Worm (Caenorhabditis elegans) whole organism, midembryonic: ENCODE data around the gene eral-1.

ENCODE experiments used
- T22C8.4 ChIP-seq: fragments of 200-800 bp; sonication (Bioruptor generic); IDR thresholded peaks from 2 replicates; pipeline ENCODE4 v1.3.6; 2022; ENCODE audit warnings: missing genetic modification characterization, missing compliant biosample characterization
- cog-1 ChIP-seq: sonication (generic microtip); optimal IDR thresholded peaks from 2 replicates; lab custom pipeline; 2016; ENCODE audit warnings: missing genetic modification characterization, missing compliant biosample characterization
- flt-1 ChIP-seq: fragments of 200-800 bp; sonication (Bioruptor generic); IDR thresholded peaks from 2 replicates; pipeline ENCODE4 v1.3.6; 2022; ENCODE audit warnings: missing genetic modification characterization, missing compliant biosample characterization
- klf-2 ChIP-seq: fragments of 200-800 bp; sonication (Bioruptor generic); conservative IDR thresholded peaks from 2 replicates; pipeline ENCODE4 v1.3.6; 2022; ENCODE audit warnings: missing genetic modification reagents, missing genetic modification characterization, missing compliant biosample characterization
- med-1 ChIP-seq: sonication (generic microtip); optimal IDR thresholded peaks from 2 replicates; lab custom pipeline; 2017; ENCODE audit warnings: missing genetic modification characterization, mild to moderate bottlenecking, missing compliant biosample characterization, antibody characterized with exemption, missing genetic modification reagents; ENCODE audit not compliant: insufficient read depth
- ref-1 ChIP-seq: fragments of 200-800 bp; sonication (Bioruptor generic); conservative IDR thresholded peaks from 2 replicates; pipeline ENCODE4 v1.3.6; 2022; ENCODE audit warnings: missing genetic modification reagents, missing genetic modification characterization, missing compliant biosample characterization
- tab-1 ChIP-seq: fragments of 200-800 bp; sonication (Bioruptor generic); IDR thresholded peaks from 2 replicates; pipeline ENCODE4 v1.3.6; 2022; ENCODE audit warnings: missing genetic modification characterization, missing compliant biosample characterization
- ztf-23 ChIP-seq: fragments of 200-800 bp; sonication (Bioruptor generic); IDR thresholded peaks from 2 replicates; pipeline ENCODE4 v1.3.6; 2022; ENCODE audit warnings: missing genetic modification reagents, missing genetic modification characterization, missing compliant biosample characterization
- ztf-29 ChIP-seq: fragments of 200-800 bp; sonication (Bioruptor generic); IDR thresholded peaks from 2 replicates; pipeline ENCODE4 v1.3.6; 2022; ENCODE audit warnings: missing genetic modification reagents, missing genetic modification characterization, missing compliant biosample characterization

eral-1 gene

DNA sequence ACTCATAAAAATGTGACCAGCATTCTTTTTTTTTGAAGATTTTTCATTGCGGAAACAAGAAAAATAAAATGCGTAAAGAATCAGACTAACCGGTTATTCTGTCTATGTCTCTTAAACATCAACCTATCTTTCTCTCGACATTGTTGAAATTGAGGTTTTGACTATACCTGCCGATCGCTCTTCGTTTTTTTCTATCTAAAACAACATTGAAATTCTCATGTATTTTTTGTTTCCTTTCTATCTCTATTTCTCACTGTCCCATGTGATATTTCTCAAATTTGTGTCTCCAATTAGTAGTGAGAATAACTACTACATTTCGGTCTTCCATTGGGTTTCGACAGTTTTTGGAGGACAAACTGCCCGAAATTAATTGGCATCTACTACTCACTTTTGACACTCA lies 28.7 kb downstream of the eral-1 start:
- no peak for TF ChIP-seq ref-1 (GFP tag; lab: Robert Waterston, UW)
- no peak for TF ChIP-seq flt-1 (GFP tag; lab: Robert Waterston, UW)
- TF ChIP-seq T22C8.4 (GFP tag; lab: Robert Waterston, UW): no peak
- TF ChIP-seq klf-2 (GFP tag; lab: Robert Waterston, UW): no peak
- TF ChIP-seq cog-1: no peak
- TF ChIP-seq ztf-23 (GFP tag; lab: Robert Waterston, UW): no peak
- no peak for TF ChIP-seq med-1 (GFP tag; lab: Kevin White, UChicago)
- TF ChIP-seq ztf-29 (GFP tag; lab: Robert Waterston, UW): no peak
- no peak for TF ChIP-seq tab-1 (GFP tag; lab: Robert Waterston, UW)

DNA sequence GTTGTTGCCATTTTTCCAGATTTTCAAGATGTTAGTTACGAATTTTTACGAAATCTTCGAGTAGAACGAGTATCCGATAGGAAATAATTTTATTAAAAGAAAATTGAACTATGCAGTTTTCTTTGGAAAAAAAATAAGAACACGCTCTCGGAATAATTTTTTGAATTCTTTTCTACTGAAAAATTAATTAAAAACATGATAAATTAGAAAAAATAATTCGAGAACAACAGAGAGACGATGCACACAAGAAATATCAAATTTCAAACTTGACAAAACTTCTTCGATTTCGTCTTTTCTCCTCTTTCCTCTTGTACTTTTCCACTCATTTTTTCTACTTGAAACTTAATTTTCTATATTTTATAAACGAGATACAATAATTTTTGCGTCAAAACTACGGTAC lies 29.6 kb downstream of the eral-1 start, which contains the start of gene F35H8.4:
Gene F35H8.4 (minus strand): TSS at position 101 of the 400 bp plus-strand sequence.
- TF ChIP-seq T22C8.4 (GFP tag; lab: Robert Waterston, UW): no peak
- TF ChIP-seq ztf-29 (GFP tag; lab: Robert Waterston, UW): no peak

DNA sequence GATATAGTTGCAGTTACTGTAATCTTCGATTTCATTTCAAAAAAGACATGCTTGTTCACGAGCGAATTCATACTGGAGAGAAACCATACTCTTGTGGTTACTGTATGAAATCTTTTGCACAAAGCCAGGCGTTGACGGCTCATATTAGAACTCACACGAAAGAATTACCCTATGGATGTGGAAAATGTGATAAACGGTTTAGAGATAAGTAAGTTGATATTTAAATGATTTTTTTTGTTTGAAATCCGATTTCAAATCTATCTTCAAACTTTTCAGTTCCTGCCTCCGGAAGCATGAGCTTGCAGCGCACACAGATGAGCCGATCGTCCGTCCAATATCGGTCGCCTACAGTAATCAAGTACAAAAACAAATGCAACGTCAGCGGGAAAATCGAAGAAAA lies 30.7 kb downstream of the eral-1 start:
- TF ChIP-seq ref-1 (GFP tag; lab: Robert Waterston, UW): no peak
- no peak for TF ChIP-seq tab-1 (GFP tag; lab: Robert Waterston, UW)
- TF ChIP-seq flt-1 (GFP tag; lab: Robert Waterston, UW): no peak
- no peak for TF ChIP-seq med-1 (GFP tag; lab: Kevin White, UChicago)
- no peak for TF ChIP-seq ztf-23 (GFP tag; lab: Robert Waterston, UW)
- no peak for TF ChIP-seq T22C8.4 (GFP tag; lab: Robert Waterston, UW)

DNA sequence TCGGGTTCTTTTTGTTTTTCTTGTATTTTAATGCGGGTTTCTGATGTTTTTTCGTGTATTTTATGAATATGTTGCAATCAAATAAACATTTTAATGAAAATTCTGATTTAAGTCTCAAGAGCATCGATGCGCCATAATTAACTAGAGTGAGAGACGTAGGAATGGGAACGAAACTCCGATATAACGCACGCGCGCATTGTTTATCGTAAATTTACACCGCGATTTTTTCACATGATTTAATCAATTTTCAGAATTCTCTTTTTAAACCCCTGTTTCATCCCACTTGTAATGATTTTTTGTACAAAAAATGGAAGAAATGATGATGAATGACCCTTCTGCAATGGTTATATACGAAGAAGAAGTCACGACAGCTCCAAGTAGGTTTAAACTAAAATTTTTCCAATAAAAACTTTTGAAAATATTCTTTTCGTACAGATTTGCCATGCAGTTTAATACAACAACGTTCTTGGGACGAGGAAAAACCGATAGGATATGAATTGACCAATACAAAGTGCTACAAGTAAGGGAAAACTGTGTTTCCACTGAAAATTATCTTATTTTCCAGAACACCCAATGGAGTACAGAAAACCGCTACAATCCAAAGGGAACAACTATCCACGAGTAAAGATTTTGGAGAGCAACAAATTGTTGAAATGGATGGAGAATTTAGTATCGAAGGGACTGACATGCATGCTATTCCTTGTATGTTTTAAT lies 32.0 kb downstream of the eral-1 start, which contains the start of gene zfp-2:
Gene zfp-2 (plus strand): TSS at position 214 of the 714 bp plus-strand sequence.
- TF ChIP-seq ztf-23 (GFP tag; lab: Robert Waterston, UW): no peak
- TF ChIP-seq med-1 (GFP tag; lab: Kevin White, UChicago): no peak
- no peak for TF ChIP-seq ztf-29 (GFP tag; lab: Robert Waterston, UW)
- TF ChIP-seq tab-1 (GFP tag; lab: Robert Waterston, UW): no peak
- no peak for TF ChIP-seq klf-2 (GFP tag; lab: Robert Waterston, UW)
- no peak for TF ChIP-seq flt-1 (GFP tag; lab: Robert Waterston, UW)
- TF ChIP-seq ref-1 (GFP tag; lab: Robert Waterston, UW): no peak
- TF ChIP-seq T22C8.4 (GFP tag; lab: Robert Waterston, UW): no peak
- no peak for TF ChIP-seq cog-1

DNA sequence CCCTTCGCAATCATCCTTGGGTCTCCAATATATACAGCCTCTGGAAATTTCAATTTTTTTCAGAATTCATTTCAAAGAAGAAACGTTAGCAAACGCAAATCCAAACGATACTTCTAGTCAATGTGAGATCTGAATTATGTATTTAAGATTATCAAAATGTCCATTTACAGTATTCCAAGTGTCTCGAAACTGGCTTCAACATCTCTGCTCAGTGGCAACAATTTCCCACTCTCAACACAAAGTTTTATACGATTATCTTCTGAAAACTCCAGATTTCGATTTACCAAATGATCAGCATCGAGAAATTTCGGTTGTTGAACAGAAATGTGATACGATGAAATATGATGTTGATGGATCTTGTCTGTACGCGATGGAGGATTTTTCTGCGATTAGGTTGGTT lies 33.0 kb downstream of the eral-1 start:
- TF ChIP-seq T22C8.4 (GFP tag; lab: Robert Waterston, UW): no peak
- TF ChIP-seq tab-1 (GFP tag; lab: Robert Waterston, UW): no peak
- no peak for TF ChIP-seq med-1 (GFP tag; lab: Kevin White, UChicago)
- TF ChIP-seq ztf-29 (GFP tag; lab: Robert Waterston, UW): no peak
- no peak for TF ChIP-seq flt-1 (GFP tag; lab: Robert Waterston, UW)
- no peak for TF ChIP-seq cog-1
- TF ChIP-seq ref-1 (GFP tag; lab: Robert Waterston, UW): no peak
- TF ChIP-seq ztf-23 (GFP tag; lab: Robert Waterston, UW): no peak

DNA sequence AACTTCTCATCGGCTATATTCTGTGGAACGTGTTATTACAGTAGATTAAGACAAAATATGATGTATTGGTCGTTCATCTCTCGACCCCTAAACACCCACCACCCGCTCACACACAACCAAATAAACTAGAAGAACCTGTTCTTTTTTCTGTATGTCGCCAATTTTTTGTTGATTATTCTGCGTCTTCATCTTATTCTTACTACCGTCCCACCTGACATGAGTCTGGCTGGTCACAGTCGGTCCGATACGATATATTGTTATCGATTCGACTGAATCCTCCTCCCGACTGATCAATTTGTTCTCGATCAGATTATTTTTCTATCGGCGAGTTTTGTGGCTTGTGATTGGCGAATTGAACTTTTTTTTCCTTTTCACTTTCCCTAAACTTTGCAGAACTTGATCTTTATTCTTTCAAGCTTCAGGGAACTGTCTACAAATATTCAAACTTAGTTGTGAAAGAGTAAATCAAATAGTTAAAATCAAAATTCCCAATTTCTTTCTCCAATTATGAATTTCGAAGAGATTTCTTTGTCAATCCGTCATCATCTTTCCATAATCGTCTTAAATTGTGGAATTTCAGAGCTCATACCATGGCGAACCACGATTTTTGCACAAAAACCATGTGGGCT lies 34.5 kb downstream of the eral-1 start, which contains the start of gene F35H8.2:
Gene F35H8.2 (plus strand): TSS at position 579 of the 629 bp plus-strand sequence.
- TF ChIP-seq ztf-23 (GFP tag; lab: Robert Waterston, UW) (no peak), ztf-29 (GFP tag; lab: Robert Waterston, UW) (no peak), tab-1 (GFP tag; lab: Robert Waterston, UW) (no peak), T22C8.4 (GFP tag; lab: Robert Waterston, UW) (no peak), ref-1 (GFP tag; lab: Robert Waterston, UW) (no peak)

DNA sequence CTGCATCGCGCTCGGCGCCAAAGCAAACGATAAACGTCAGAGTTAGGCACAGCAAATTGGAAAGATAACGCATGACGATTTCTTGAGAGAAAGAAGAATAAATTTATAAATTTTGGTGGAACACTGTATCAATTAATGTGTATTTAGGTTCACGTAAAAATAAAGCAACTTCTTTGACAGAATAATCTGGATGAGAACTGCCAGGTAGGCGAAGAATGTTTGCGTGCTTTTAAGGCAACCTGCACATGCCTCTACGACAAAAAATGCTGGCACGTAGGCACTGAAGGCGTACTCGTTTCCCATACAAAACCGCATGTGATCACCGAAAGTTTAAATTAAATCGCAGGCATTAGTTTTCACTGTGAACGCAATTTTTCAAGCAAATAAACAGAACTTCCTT lies 36.4 kb downstream of the eral-1 start, which contains the start of gene F35H8.1:
Gene F35H8.1 (minus strand): TSS at position 101 of the 400 bp plus-strand sequence.
- TF ChIP-seq ztf-23 (GFP tag; lab: Robert Waterston, UW): no peak
- no peak for TF ChIP-seq klf-2 (GFP tag; lab: Robert Waterston, UW)
- no peak for TF ChIP-seq T22C8.4 (GFP tag; lab: Robert Waterston, UW)
- no peak for TF ChIP-seq ztf-29 (GFP tag; lab: Robert Waterston, UW)
- no peak for TF ChIP-seq cog-1

DNA sequence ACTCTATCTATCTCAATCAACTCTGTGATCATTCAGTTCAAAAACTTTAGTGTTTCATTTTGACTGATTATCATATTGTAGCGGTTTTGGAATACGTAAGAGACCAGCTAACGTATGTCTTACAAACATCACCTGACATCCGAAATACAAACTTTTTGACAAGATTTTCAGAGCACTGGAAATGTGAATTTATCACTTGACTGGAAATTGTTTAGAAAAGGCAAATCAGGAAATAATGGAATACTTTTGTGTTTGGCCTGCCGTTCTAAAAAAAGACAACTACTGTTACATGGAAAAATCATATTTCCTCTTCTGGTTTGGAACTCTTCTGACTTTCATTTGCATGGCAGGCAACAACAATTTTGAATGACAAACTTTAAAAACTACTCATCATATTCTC lies 38.0 kb downstream of the eral-1 start, which contains the start of gene F35H8.12:
Gene F35H8.12 (plus strand): TSS at position 301 of the 400 bp plus-strand sequence.
- no peak for TF ChIP-seq ztf-23 (GFP tag; lab: Robert Waterston, UW)
- no peak for TF ChIP-seq T22C8.4 (GFP tag; lab: Robert Waterston, UW)
- TF ChIP-seq tab-1 (GFP tag; lab: Robert Waterston, UW): no peak

DNA sequence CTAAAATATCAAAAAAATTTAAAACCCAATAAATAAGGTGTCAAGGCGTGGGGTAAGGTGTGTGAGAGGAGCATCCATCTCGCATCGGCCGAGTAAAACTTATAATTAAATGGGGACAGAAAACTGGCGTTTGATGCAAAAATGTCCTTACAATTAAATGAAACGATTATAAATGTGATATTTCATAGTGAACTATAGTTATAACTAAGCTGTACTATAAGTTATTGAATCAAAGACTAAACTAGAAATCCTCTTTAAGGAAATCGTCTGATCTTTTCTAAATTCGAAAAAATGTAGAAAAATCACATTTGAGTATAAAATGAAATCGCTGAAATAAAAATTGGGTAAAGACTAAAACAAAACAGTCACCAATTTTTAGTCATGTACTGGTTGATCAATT lies 38.8 kb downstream of the eral-1 start, which contains the start of gene sra-6:
Gene sra-6 (minus strand): TSS at position 101 of the 400 bp plus-strand sequence.
- no peak for TF ChIP-seq ref-1 (GFP tag; lab: Robert Waterston, UW)

DNA sequence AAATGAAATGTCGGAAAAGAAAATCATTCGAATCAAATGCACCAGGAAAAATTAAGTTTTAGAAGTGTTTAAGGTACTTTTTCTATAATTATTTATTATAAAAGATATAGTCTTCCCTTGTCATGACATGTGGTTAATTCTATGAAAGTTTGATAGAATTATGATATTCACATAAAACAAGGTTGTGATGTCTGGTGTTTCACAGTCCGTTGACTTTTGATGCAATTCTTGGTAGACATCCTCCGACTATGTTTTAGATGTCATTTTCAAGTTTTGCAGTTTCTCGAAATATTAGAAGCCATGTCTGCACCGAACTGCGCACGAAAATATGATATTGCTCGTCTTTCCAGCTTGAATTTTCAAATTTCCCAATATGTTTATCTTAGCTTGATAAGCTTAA lies 45.2 kb downstream of the eral-1 start, which contains the start of gene sra-7:
Gene sra-7 (plus strand): TSS at position 301 of the 400 bp plus-strand sequence.
- TF ChIP-seq tab-1 (GFP tag; lab: Robert Waterston, UW) (no peak), flt-1 (GFP tag; lab: Robert Waterston, UW) (no peak), ref-1 (GFP tag; lab: Robert Waterston, UW) (no peak), med-1 (GFP tag; lab: Kevin White, UChicago) (no peak), ztf-23 (GFP tag; lab: Robert Waterston, UW) (no peak), klf-2 (GFP tag; lab: Robert Waterston, UW) (no peak), T22C8.4 (GFP tag; lab: Robert Waterston, UW) (no peak), ztf-29 (GFP tag; lab: Robert Waterston, UW) (no peak), cog-1 (no peak)
